Worm (Caenorhabditis elegans) whole organism, young adult: ENCODE measurements around the gene glb-6.

Source experiments
- F49E8.2 ChIP-seq: sonication (generic microtip); optimal IDR thresholded peaks from 3 replicates; lab custom pipeline; 2017; ENCODE audit warnings: missing genetic modification characterization, mild to moderate bottlenecking, missing compliant biosample characterization, antibody characterized with exemption, moderate library complexity; ENCODE audit not compliant: insufficient read depth
- atf-7 ChIP-seq: sonication (generic microtip); optimal IDR thresholded peaks from 2 replicates; lab custom pipeline; 2017; ENCODE audit warnings: mild to moderate bottlenecking, missing genetic modification characterization, missing compliant biosample characterization
- snpc-4 ChIP-seq, 5 experiments: fragments of 150-350 bp in 1 of 5; sonication (generic microtip) in 4 of 5; optimal IDR thresholded peaks; 2 replicates each; lab custom pipeline; 2014 to 2018; ENCODE audit warnings: missing genetic modification characterization in 5 of 5, missing biosample characterization in 3 of 5, antibody characterized with exemption in 2 of 5, mild to moderate bottlenecking in 2 of 5, missing compliant biosample characterization in 2 of 5, missing genotype in 2 of 5, moderate library complexity in 2 of 5, missing genetic modification reagents in 1 of 5

DNA sequence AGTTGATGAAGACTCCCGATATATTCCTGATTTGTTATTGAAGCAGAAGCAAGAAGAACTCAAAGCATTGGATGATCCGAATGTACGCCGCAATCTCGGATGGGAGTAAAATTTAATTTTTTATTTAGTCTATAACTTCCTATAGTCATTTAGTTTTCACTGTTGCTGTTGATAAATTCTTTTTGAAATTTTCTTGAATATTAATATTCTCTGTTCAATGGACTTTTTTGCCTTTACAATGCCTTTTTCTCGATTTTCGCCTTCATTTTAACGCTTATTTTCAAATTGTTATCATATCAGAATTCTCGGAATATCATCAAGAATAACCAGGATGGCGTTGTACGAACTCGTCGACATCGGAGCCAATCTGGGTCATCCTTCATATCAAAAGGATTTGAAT, 24.0 kb upstream of the glb-6 start, which contains the start of gene crn-2:
- no peak for TF ChIP-seq F49E8.2 (tag; lab: Kevin White, UChicago)
- TF ChIP-seq snpc-4 (GFP tag; optimal IDR thresholded peaks at IDR 0.05; lab: Kevin White, UChicago): no peak
- no peak for TF ChIP-seq snpc-4 (tag; optimal IDR thresholded peaks at IDR 0.05; lab: Kevin White, UChicago)
- no peak for TF ChIP-seq atf-7
